Worm (Caenorhabditis elegans): ENCODE results near the gene mix-1.

Gene mix-1

DNA sequence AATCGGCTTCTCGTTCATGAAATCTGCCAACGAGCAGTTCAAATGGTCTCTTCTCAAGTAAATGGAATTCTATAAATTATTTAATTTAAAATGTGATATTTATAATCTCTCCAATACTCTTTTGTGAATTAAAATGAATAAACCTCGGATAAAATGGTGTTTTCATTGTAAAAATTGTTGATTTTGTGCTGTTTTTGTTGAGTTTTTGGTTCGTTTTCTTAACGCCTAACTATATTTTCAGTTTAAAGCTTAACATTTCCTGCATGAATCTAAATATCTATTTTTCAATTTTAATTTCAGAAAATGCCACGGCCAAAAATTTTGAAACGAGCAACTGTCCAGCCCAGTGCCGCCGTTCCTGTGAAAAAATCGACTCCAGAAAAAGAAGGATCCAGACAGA, 49.6 kb downstream of the mix-1 start, which contains the start of gene orc-2:
Gene orc-2 (plus strand): TSS at position 301 of the 400 bp plus-strand sequence.
- no peak for TF ChIP-seq tab-1 (GFP tag; IDR thresholded peaks at IDR 0.05)
- no peak for TF ChIP-seq klf-2 (GFP tag; conservative IDR thresholded peaks at IDR 0.05)
- TF ChIP-seq ref-1 (GFP tag; conservative IDR thresholded peaks at IDR 0.05): no peak
- TF ChIP-seq ztf-29 (GFP tag; IDR thresholded peaks at IDR 0.05): no peak
- no peak for TF ChIP-seq T22C8.4 (GFP tag; IDR thresholded peaks at IDR 0.05)
- TF ChIP-seq ztf-23 (GFP tag; IDR thresholded peaks at IDR 0.05): no peak
- TF ChIP-seq med-1 (GFP tag; optimal IDR thresholded peaks at IDR 0.05; ENCODE audit: insufficient read depth): no peak
- TF ChIP-seq cog-1 (tag; optimal IDR thresholded peaks at IDR 0.05): no peak
- no peak for TF ChIP-seq flt-1 (GFP tag; IDR thresholded peaks at IDR 0.05)

DNA sequence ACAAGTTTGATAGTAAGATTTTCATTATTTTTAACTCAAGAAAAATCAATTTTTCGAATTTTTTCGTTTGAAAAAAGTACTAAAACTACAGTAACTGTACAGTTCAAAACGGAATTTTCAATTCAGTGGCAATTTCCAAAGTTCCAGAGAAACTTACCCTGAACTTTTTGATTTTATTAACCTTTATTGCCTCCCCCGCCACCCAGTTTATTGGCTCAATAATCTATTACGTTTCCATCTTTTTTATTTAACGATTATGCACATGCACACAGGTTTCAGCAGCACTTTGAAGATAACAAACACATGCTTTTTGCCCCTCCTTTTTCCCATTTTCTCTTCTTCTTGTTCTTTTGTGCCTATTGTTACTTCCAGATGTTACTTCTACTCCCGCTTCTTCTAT, 56.6 kb downstream of the mix-1 start, which contains the start of gene lurp-1:
Gene lurp-1 (plus strand): TSS at position 301 of the 400 bp plus-strand sequence.
- TF ChIP-seq med-1 (GFP tag; optimal IDR thresholded peaks at IDR 0.05; ENCODE audit: insufficient read depth) (no peak), ztf-29 (GFP tag; IDR thresholded peaks at IDR 0.05) (no peak), tab-1 (GFP tag; IDR thresholded peaks at IDR 0.05) (no peak), flt-1 (GFP tag; IDR thresholded peaks at IDR 0.05) (no peak), klf-2 (GFP tag; conservative IDR thresholded peaks at IDR 0.05) (no peak), T22C8.4 (GFP tag; IDR thresholded peaks at IDR 0.05) (no peak), ztf-23 (GFP tag; IDR thresholded peaks at IDR 0.05) (no peak), cog-1 (tag; optimal IDR thresholded peaks at IDR 0.05) (no peak), ref-1 (GFP tag; conservative IDR thresholded peaks at IDR 0.05) (no peak)

DNA sequence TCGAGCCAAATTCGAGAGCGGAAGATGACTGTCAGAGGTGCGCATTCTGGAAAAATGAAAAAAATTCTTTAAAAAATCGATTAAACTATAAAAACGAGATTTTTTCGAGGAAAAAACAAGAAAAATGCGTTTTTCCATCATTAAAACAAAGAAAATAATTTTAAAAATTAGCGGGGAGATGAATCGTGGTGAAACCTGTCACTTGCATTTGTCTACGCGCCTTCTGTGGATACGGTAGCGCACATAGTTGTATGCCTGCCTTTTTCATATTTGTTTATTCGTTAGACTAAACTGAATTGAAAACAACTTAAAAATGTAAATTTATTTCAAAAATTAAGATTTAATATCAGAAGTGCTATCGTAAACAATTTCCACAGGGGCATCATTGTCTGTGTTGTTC, 60.4 kb downstream of the mix-1 start, which contains the start of gene egg-3:
Gene egg-3 (minus strand): TSS at position 46 of the 400 bp plus-strand sequence.
- no peak for TF ChIP-seq med-1 (GFP tag; optimal IDR thresholded peaks at IDR 0.05; ENCODE audit: insufficient read depth)
- no peak for TF ChIP-seq ref-1 (GFP tag; conservative IDR thresholded peaks at IDR 0.05)
- no peak for TF ChIP-seq flt-1 (GFP tag; IDR thresholded peaks at IDR 0.05)
- TF ChIP-seq T22C8.4 (GFP tag; IDR thresholded peaks at IDR 0.05): no peak
- TF ChIP-seq cog-1 (tag; optimal IDR thresholded peaks at IDR 0.05): no peak
- no peak for TF ChIP-seq klf-2 (GFP tag; conservative IDR thresholded peaks at IDR 0.05)
- TF ChIP-seq ztf-29 (GFP tag; IDR thresholded peaks at IDR 0.05): no peak
- no peak for TF ChIP-seq ztf-23 (GFP tag; IDR thresholded peaks at IDR 0.05)
- no peak for TF ChIP-seq tab-1 (GFP tag; IDR thresholded peaks at IDR 0.05)

DNA sequence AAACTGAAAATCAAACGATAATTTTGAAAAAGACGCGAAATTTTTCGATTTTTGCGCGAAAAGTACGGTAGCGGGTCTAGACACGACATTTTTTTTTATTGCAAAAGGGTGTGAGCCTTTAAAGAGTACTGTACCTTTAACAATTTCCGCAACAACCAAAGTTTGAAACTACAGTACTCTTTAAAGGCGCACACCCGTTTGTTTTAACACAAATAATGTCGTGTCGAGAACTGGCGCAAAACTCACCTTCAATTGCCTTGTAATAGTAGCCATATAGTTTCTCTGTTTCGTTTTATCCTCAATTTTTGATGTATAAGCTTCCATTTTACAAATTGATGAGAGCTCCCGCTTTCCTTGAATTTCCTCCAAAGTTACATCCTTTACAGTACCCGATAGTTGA, 61.2 kb downstream of the mix-1 start:
- no peak for TF ChIP-seq flt-1 (GFP tag; IDR thresholded peaks at IDR 0.05)
- TF ChIP-seq ref-1 (GFP tag; conservative IDR thresholded peaks at IDR 0.05): no peak
- no peak for TF ChIP-seq T22C8.4 (GFP tag; IDR thresholded peaks at IDR 0.05)
- TF ChIP-seq med-1 (GFP tag; optimal IDR thresholded peaks at IDR 0.05; ENCODE audit: insufficient read depth): no peak
- no peak for TF ChIP-seq cog-1 (tag; optimal IDR thresholded peaks at IDR 0.05)
- no peak for TF ChIP-seq ztf-23 (GFP tag; IDR thresholded peaks at IDR 0.05)
- TF ChIP-seq ztf-29 (GFP tag; IDR thresholded peaks at IDR 0.05): no peak
- TF ChIP-seq tab-1 (GFP tag; IDR thresholded peaks at IDR 0.05): no peak
- no peak for TF ChIP-seq klf-2 (GFP tag; conservative IDR thresholded peaks at IDR 0.05)

DNA sequence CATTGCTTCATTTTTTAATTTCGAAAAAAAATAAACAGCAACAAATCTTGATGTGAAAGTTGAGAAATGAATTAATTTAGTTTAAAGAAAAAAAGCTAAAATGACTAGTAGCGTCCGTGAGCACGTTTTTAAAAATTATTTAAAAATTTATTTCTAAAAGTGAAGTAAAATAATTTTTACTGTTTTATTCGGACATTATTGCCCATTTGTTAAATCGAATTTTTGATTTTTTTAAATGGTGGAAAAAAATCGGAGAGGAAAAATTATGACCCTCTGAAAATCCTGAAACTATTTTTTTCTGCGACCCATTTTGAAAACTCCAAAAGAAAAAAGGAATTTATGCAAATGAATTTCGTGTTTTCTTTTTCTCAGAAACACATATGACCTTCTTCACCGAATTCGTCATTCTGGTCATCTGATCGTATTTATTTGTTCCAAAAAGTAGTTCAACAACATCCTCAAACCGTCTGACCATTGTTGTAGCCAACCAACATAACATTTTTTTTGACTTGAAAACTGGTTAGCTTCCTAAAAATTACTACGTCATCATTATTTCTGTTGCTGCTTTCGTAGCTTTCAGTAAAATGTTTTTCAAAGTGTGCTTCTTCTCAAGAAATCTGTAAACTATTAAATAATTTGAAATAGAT, 61.9 kb downstream of the mix-1 start, which contains the start of gene F44F4.3:
Gene F44F4.3 (minus strand): TSS at position 51 of the 647 bp plus-strand sequence.
- no peak for TF ChIP-seq T22C8.4 (GFP tag; IDR thresholded peaks at IDR 0.05)
- no peak for TF ChIP-seq ref-1 (GFP tag; conservative IDR thresholded peaks at IDR 0.05)
- TF ChIP-seq tab-1 (GFP tag; IDR thresholded peaks at IDR 0.05): no peak
- TF ChIP-seq klf-2 (GFP tag; conservative IDR thresholded peaks at IDR 0.05): no peak
- no peak for TF ChIP-seq med-1 (GFP tag; optimal IDR thresholded peaks at IDR 0.05; ENCODE audit: insufficient read depth)

DNA sequence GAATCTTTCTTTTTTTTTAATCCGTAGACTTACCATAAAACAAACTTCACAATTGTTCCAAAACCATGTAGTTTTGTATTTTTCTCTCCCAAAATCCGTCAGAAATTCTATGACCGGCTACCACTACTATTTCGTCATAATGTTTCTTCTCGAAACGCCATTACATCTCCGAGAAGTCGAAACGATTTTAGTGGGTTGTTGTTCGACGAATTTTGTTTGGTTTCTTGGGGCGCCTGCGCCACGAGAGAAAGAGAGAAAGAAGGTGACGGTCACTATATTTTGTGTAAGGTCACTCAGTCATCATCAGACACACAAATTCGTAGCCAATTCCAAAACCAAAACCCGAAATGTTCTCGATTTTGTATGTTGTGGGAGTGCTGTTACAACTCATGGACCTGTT, 63.1 kb downstream of the mix-1 start:
- TF ChIP-seq flt-1 (GFP tag; IDR thresholded peaks at IDR 0.05) (no peak), ref-1 (GFP tag; conservative IDR thresholded peaks at IDR 0.05) (no peak), ztf-23 (GFP tag; IDR thresholded peaks at IDR 0.05) (no peak), ztf-29 (GFP tag; IDR thresholded peaks at IDR 0.05) (no peak), T22C8.4 (GFP tag; IDR thresholded peaks at IDR 0.05) (no peak), tab-1 (GFP tag; IDR thresholded peaks at IDR 0.05) (no peak), klf-2 (GFP tag; conservative IDR thresholded peaks at IDR 0.05) (no peak), med-1 (GFP tag; optimal IDR thresholded peaks at IDR 0.05; ENCODE audit: insufficient read depth) (no peak), cog-1 (tag; optimal IDR thresholded peaks at IDR 0.05) (no peak)

DNA sequence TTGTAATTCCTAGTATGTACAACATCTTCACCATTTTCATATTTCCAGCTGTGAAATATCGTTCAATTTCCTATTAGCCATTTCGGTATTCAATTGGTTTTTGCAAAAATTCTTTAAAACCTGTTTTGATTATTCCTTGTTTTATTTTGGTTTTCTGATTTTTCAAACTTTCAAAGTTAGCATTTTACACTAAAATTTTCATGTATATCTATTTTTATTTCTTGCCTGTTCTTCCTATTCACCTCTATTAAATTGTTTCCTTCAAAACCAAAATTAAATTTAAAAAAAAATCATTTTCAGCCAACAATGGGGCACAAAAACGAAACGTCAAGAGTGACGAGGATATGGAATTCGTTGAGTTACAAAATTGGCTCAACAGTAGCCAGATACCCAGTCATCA, 64.9 kb downstream of the mix-1 start, which contains the start of gene ptr-8:
Gene ptr-8 (plus strand): TSS at position 301 of the 400 bp plus-strand sequence.
- no peak for TF ChIP-seq tab-1 (GFP tag; IDR thresholded peaks at IDR 0.05)
- TF ChIP-seq ztf-23 (GFP tag; IDR thresholded peaks at IDR 0.05): no peak
- TF ChIP-seq flt-1 (GFP tag; IDR thresholded peaks at IDR 0.05): no peak
- TF ChIP-seq ref-1 (GFP tag; conservative IDR thresholded peaks at IDR 0.05): no peak
- TF ChIP-seq ztf-29 (GFP tag; IDR thresholded peaks at IDR 0.05): no peak
- no peak for TF ChIP-seq T22C8.4 (GFP tag; IDR thresholded peaks at IDR 0.05)
- no peak for TF ChIP-seq cog-1 (tag; optimal IDR thresholded peaks at IDR 0.05)
- TF ChIP-seq med-1 (GFP tag; optimal IDR thresholded peaks at IDR 0.05; ENCODE audit: insufficient read depth): no peak
- TF ChIP-seq klf-2 (GFP tag; conservative IDR thresholded peaks at IDR 0.05): no peak

Measured in whole organism, midembryonic.